Worm (Caenorhabditis elegans) whole organism, late embryonic: ENCODE data around the gene ctg-2.
A peak's percentile ranks its signal among the peaks of the same experiment; 100 is the strongest.

ENCODE experiments used
- C38D4.7 ChIP-seq: fragments of 200-800 bp; sonication (Bioruptor generic); optimal IDR thresholded peaks from 2 replicates; lab custom pipeline; 2018; ENCODE audit warnings: mild to moderate bottlenecking, missing genetic modification characterization, moderate library complexity, missing compliant biosample characterization
- ceh-14 ChIP-seq: sonication (generic microtip); optimal IDR thresholded peaks from 2 replicates; lab custom pipeline; 2016; ENCODE audit warnings: missing genotype, missing genetic modification characterization, missing compliant biosample characterization
- dmd-4 ChIP-seq: sonication (generic microtip); optimal IDR thresholded peaks from 2 replicates; lab custom pipeline; 2016; ENCODE audit warnings: borderline replicate concordance, missing genetic modification characterization, missing compliant biosample characterization
- dve-1 ChIP-seq: sonication (generic microtip); optimal IDR thresholded peaks from 2 replicates; lab custom pipeline; 2017; ENCODE audit warnings: antibody characterized with exemption, mild to moderate bottlenecking, missing genetic modification characterization, missing compliant biosample characterization
- elt-2 ChIP-seq: sonication (generic microtip); optimal IDR thresholded peaks from 2 replicates; lab custom pipeline; 2016; ENCODE audit warnings: missing genetic modification reagents, missing genetic modification characterization, missing compliant biosample characterization
- eyg-1 ChIP-seq: sonication (generic microtip); optimal IDR thresholded peaks from 2 replicates; lab custom pipeline; 2016; ENCODE audit warnings: missing genotype, missing genetic modification characterization, missing compliant biosample characterization
- gmeb-2 ChIP-seq: sonication (generic microtip); optimal IDR thresholded peaks from 2 replicates; lab custom pipeline; 2016; ENCODE audit warnings: missing genetic modification characterization, inconsistent platforms, missing compliant biosample characterization
- pha-4 ChIP-seq: fragments of 150-350 bp; optimal IDR thresholded peaks from 2 replicates; lab custom pipeline; 2018; ENCODE audit warnings: missing biosample characterization, missing genetic modification reagents, missing genetic modification characterization
- pros-1 ChIP-seq: fragments of 150-350 bp; optimal IDR thresholded peaks from 2 replicates; lab custom pipeline; 2014; ENCODE audit warnings: missing biosample characterization, missing genetic modification reagents, missing genetic modification characterization
- syd-9 ChIP-seq: sonication (generic microtip); optimal IDR thresholded peaks from 2 replicates; lab custom pipeline; 2016; ENCODE audit warnings: mild to moderate bottlenecking, missing genetic modification characterization, moderate library complexity, missing compliant biosample characterization
- ttx-3 ChIP-seq: sonication (generic microtip); optimal IDR thresholded peaks from 2 replicates; lab custom pipeline; 2016; ENCODE audit warnings: missing genetic modification reagents, missing genetic modification characterization, missing compliant biosample characterization
- unc-42 ChIP-seq: sonication (generic microtip); optimal IDR thresholded peaks from 2 replicates; lab custom pipeline; 2016; ENCODE audit warnings: missing genotype, missing genetic modification characterization, missing compliant biosample characterization

ctg-2 gene

ce11 chrII:8562002-8562401 is 47.1 kb downstream of the ctg-2 start, which contains the start of gene F54C9.14:
Gene F54C9.14, plus strand, starts transcription at chrII:8562302.
- no peak for TF ChIP-seq unc-42
- no peak for TF ChIP-seq pros-1 (tag; lab: Kevin White, UChicago)
- no peak for TF ChIP-seq eyg-1 (tag; lab: Kevin White, UChicago)
- TF ChIP-seq syd-9 (tag; lab: Kevin White, UChicago): no peak
- TF ChIP-seq gmeb-2: no peak
- no peak for TF ChIP-seq C38D4.7 (GFP tag; lab: Kevin White, UChicago)
- TF ChIP-seq dve-1: no peak
- no peak for TF ChIP-seq ceh-14 (tag; lab: Kevin White, UChicago)
- TF ChIP-seq dmd-4 (tag; lab: Kevin White, UChicago): no peak
- no peak for TF ChIP-seq pha-4

DNA sequence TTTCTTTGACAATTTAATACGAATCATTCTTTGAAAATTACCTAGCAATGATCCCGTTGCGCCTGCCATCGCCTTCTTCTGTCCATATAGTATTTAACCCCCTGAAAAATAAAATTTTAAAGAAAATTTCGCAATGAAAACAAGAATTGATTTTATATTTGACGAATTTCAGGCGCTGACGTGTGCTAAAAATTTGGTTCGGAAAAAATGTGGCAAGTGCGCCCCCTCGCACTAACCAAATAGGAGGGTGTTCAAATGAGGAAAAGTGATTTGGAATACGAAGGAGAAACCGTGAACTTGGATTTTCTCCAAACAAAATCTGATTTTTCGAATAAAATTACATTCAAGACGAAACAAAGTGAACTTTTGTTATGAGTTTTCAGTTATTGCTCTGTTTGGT is 51.2 kb downstream of the ctg-2 start, which contains the start of gene stc-1:
stc-1 (minus strand) TSS at position 101 of the 400 bp plus-strand sequence.
- peak; percentile 3 for TF ChIP-seq elt-2 (tag; lab: Kevin White, UChicago)
- no peak for TF ChIP-seq ttx-3 (tag; lab: Kevin White, UChicago)
- no peak for TF ChIP-seq eyg-1 (tag; lab: Kevin White, UChicago)
